Worm (Caenorhabditis elegans) whole organism, L1 larva: ENCODE results near the gene sma-9.

Source experiments
- lin-13 ChIP-seq: fragments of 150-350 bp; optimal IDR thresholded peaks from 2 replicates; lab custom pipeline; 2014; ENCODE audit warnings: missing biosample characterization, missing genetic modification reagents, missing genetic modification characterization
- nhr-20 ChIP-seq: sonication (generic microtip); optimal IDR thresholded peaks from 2 replicates; lab custom pipeline; 2016; ENCODE audit warnings: mild to moderate bottlenecking, missing genetic modification characterization, missing compliant biosample characterization
- snpc-4 ChIP-seq: fragments of 150-350 bp; optimal IDR thresholded peaks from 2 replicates; lab custom pipeline; 2014; ENCODE audit warnings: missing biosample characterization, missing genetic modification characterization

DNA sequence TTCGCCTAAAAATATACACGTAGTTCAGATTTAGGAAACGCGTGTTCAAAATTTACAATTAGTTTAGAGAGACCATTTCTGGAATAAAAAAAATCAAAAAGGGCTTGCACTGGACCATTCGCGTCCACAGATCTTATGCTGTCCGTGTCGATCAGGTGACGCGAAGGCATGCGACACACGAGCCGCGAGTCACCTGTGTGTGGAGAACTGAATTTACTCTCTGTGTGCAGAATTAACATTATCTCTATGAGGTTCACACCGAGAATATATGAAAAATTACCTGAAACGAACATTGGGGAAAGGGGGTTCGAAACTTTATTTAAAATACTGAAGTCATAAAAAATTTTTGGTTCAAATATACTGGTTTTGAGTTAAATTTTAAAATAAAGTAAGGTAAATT, 41.4 kb upstream of the sma-9 start:
- TF ChIP-seq snpc-4 (tag; lab: Kevin White, UChicago) (no peak), nhr-20 (no peak), lin-13 (GFP tag; lab: Kevin White, UChicago) (no peak)
